Fruit fly (Drosophila melanogaster): Measurements from ENCODE around the gene sgl.

sgl gene

DNA sequence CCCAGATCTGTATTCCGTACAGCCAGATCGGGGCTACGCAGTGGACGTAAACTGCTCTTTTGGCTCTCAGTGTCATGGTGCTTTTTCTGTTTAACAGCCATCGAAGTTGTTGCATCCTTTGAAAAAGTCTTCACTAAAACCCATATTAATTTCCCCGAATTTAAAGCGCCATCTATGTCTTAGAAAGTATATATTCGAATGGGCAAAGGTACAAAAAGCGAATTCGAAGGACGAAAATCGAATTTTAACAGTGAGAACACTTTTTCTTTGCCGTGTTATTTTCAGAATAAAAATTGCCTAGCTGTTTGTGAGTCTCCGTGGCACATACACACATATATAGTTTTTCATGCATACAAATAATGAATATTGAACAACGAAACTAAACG lies 30.8 kb upstream of the sgl start:
- TF ChIP-seq Pif1B (GFP tag; optimal IDR thresholded peaks at IDR 0.05) = no peak
- TF ChIP-seq CG9948 (tag; optimal IDR thresholded peaks at IDR 0.05) = no peak
- no peak for TF ChIP-seq CG15710 (tag; optimal IDR thresholded peaks at IDR 0.05)
- TF ChIP-seq Ets98B (GFP tag; IDR thresholded peaks at IDR 0.05) = no peak
- no peak for TF ChIP-seq CG10348 (GFP tag; IDR thresholded peaks at IDR 0.05)

DNA sequence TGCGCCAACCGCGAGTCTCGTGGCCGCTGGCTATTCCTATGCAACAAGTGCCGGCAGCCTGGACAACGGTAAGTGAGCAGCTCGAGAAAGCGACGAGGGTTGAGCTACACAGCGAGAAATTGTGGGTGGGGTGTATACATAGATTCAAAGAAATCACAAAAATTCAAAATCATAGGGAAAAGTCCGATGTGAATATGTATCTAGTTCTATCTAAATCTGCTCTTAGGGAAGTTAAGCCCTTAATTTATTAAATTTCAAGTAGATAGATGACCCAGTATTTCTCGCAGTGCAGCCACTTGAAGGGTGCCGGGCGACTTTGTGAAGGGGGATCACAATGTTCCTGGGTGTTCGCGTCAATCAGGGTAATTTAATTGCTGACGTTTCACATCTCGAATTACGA lies 28.8 kb upstream of the sgl start:
- TF ChIP-seq CG9948 (tag; optimal IDR thresholded peaks at IDR 0.05) (no peak), gl (tag; optimal IDR thresholded peaks at IDR 0.05) (no peak), Pif1A (GFP tag; optimal IDR thresholded peaks at IDR 0.05) (no peak), CG8159 (tag; optimal IDR thresholded peaks at IDR 0.05) (no peak), D1 (tag; optimal IDR thresholded peaks at IDR 0.05) (no peak), CG4496 (GFP tag; IDR thresholded peaks at IDR 0.05) (no peak), EcR (GFP tag; optimal IDR thresholded peaks at IDR 0.05) (no peak)

DNA sequence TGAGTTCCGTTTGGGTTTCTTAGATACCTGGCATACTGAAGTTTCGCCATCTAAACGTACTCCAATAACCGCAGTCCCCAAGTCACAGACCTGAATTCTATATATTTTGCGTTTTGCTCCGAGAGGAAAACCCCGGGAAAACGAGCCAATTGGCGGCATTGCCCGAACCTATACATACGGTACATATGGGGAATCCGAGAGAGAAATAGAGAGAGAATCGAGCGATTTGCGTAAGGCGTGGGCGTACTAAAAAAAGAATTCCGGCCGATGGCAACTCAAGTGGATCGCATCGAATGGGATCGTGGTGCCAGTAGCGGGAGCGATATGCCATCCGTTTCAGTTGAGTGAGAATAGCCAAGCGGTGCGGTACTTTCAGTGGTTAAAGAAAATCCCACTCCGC lies 25.7 kb upstream of the sgl start, which contains the start of gene bin:
bin (plus strand) TSS at position 335 of the 400 bp plus-strand sequence.
- TF ChIP-seq Pif1B (GFP tag; optimal IDR thresholded peaks at IDR 0.05) (no peak), CG4496 (GFP tag; IDR thresholded peaks at IDR 0.05) (no peak), rn (GFP tag; IDR thresholded peaks at IDR 0.05) (no peak), CG12605 (GFP tag; IDR thresholded peaks at IDR 0.05) (no peak), gl (tag; optimal IDR thresholded peaks at IDR 0.05) (no peak), Ets98B (GFP tag; IDR thresholded peaks at IDR 0.05) (no peak), CG10348 (GFP tag; IDR thresholded peaks at IDR 0.05) (no peak), CG34367 (tag; optimal IDR thresholded peaks at IDR 0.05) (no peak), CG8159 (tag; optimal IDR thresholded peaks at IDR 0.05) (no peak), CG17806 (tag; optimal IDR thresholded peaks at IDR 0.05) (no peak), CG14655 (GFP tag; optimal IDR thresholded peaks at IDR 0.05) (no peak), EcR (GFP tag; optimal IDR thresholded peaks at IDR 0.05) (no peak), CG32121 (GFP tag; IDR thresholded peaks at IDR 0.05) (no peak), CG15710 (tag; optimal IDR thresholded peaks at IDR 0.05) (no peak), D1 (tag; optimal IDR thresholded peaks at IDR 0.05) (no peak), CG8301 (tag; optimal IDR thresholded peaks at IDR 0.05) (no peak), fd96Ca (GFP tag; IDR thresholded peaks at IDR 0.05) (no peak)

DNA sequence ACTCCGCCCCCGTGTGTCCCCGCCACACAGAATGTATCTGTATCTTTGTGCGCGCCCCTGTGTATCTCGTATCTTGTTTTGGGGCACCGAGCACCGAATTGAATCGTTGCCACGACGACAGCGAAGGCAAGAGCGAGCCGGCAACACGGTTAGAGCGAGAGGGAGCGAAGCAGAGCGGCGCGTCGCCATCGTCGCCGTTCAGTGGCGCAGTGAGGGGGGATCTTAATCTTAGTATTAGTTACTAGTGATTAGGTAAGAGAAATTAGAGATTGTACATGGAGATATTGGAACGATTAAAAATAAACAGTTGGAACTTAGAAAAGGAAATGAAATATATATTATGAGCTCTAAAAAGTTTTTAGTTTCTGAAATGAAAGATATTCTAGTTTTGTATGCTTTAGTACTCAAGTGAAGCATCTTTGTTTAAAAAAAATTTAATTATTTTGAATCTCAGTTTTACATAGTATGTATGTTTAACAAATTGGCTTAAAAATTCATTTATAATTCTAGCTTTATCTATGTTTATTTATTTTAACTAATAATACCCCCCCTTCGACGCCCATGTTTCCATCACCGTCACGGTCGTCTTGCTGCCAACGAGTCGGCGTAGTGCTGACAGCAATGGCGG lies 24.5 kb upstream of the sgl start:
- peak; percentile 81 for TF ChIP-seq CG8301 (tag; optimal IDR thresholded peaks at IDR 0.05)
- TF ChIP-seq CG8159 (tag; optimal IDR thresholded peaks at IDR 0.05) = peak; percentile 91
- TF ChIP-seq rn (GFP tag; IDR thresholded peaks at IDR 0.05) = 0 out of 2 replicates have a peak, but pooled peaks have one; percentile 19
- TF ChIP-seq CG9948 (tag; optimal IDR thresholded peaks at IDR 0.05) = peak; percentile 76
- peak; percentile 76 for TF ChIP-seq CG15710 (tag; optimal IDR thresholded peaks at IDR 0.05)
- TF ChIP-seq CG17806 (tag; optimal IDR thresholded peaks at IDR 0.05) = peak; percentile 67
- peak; percentile 63; the same call in 1 of the 3 replicates for TF ChIP-seq fd96Ca (GFP tag; IDR thresholded peaks at IDR 0.05)
- TF ChIP-seq EcR (GFP tag; optimal IDR thresholded peaks at IDR 0.05) = no peak
- TF ChIP-seq CG32121 (GFP tag; IDR thresholded peaks at IDR 0.05) = peak; percentile 78
- peak; percentile 57 for TF ChIP-seq Ets98B (GFP tag; IDR thresholded peaks at IDR 0.05)
- peak; percentile 13 for TF ChIP-seq gl (tag; optimal IDR thresholded peaks at IDR 0.05)
- peak; percentile 51 for TF ChIP-seq Pif1B (GFP tag; optimal IDR thresholded peaks at IDR 0.05)
- 0 out of 3 replicates have a peak, but pooled peaks have one; percentile 28 for TF ChIP-seq CG4496 (GFP tag; IDR thresholded peaks at IDR 0.05)
- TF ChIP-seq Pif1A (GFP tag; optimal IDR thresholded peaks at IDR 0.05) = peak; percentile 43
- no peak for TF ChIP-seq CG12605 (GFP tag; IDR thresholded peaks at IDR 0.05)
- TF ChIP-seq CG13204 (GFP tag; optimal IDR thresholded peaks at IDR 0.05) = peak; percentile 63
- peak; percentile 30 for TF ChIP-seq CG34367 (tag; optimal IDR thresholded peaks at IDR 0.05)
- peak; percentile 92 for TF ChIP-seq CG14655 (GFP tag; optimal IDR thresholded peaks at IDR 0.05)
- TF ChIP-seq D1 (tag; optimal IDR thresholded peaks at IDR 0.05) = peak; percentile 53
- TF ChIP-seq CG10348 (GFP tag; IDR thresholded peaks at IDR 0.05) = 0 out of 2 replicates have a peak, but pooled peaks have one; percentile 6
- TF ChIP-seq Snoo (tag; optimal IDR thresholded peaks at IDR 0.05) = peak; percentile 76

DNA sequence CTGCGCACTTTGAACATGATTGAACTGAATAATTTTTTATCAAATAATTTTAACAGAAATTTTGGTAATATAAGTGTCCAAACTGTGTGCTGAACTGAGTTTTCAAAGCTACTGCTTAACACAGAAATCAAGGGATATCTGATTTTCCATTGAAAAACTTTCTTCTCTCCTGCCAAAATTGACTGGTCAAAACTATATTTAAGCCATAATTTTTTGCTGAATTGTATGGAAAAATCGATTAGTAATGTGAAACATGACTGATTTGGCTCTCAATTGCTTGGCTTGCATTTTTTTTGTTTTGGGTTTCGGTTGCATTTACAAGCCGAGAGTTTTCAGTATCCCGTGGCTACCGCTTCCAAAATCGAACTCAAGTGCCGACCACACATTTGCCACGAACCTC lies 19.9 kb upstream of the sgl start, which contains the start of the genes CG32388 and CG43439:
CG32388 (minus strand) TSS at position 101 of the 400 bp plus-strand sequence.
CG43439 (minus strand) TSS at position 101 of the 400 bp plus-strand sequence.
- TF ChIP-seq CG10348 (GFP tag; IDR thresholded peaks at IDR 0.05) (no peak), CG12605 (GFP tag; IDR thresholded peaks at IDR 0.05) (no peak), CG15710 (tag; optimal IDR thresholded peaks at IDR 0.05) (no peak)

DNA sequence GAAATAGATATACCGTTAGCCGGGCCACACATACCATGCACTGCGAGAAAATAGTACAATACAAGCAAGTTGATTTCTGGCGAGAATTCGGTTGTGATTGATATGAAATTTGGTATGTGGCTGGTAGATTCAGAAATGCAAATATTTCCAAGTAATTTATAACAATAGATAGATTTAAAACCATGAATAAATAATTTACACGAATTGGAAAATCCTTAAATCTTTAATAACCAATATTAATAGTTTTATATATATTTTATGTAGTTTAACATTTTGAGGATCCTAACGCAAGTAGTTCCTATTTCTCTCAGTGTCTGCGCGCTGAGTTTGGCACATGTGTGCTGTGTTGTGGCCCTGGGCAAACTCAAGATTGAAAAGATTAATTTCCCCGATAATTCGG lies 17.3 kb upstream of the sgl start:
- TF ChIP-seq CG14655 (GFP tag; optimal IDR thresholded peaks at IDR 0.05) (peak; percentile 14), CG9948 (tag; optimal IDR thresholded peaks at IDR 0.05) (no peak), CG8301 (tag; optimal IDR thresholded peaks at IDR 0.05) (no peak), CG13204 (GFP tag; optimal IDR thresholded peaks at IDR 0.05) (no peak), rn (GFP tag; IDR thresholded peaks at IDR 0.05) (no peak), Pif1A (GFP tag; optimal IDR thresholded peaks at IDR 0.05) (no peak), gl (tag; optimal IDR thresholded peaks at IDR 0.05) (no peak)

Measured in whole organism, pupa.